Worm (Caenorhabditis elegans): ENCODE data around the gene nhr-138.

DNA sequence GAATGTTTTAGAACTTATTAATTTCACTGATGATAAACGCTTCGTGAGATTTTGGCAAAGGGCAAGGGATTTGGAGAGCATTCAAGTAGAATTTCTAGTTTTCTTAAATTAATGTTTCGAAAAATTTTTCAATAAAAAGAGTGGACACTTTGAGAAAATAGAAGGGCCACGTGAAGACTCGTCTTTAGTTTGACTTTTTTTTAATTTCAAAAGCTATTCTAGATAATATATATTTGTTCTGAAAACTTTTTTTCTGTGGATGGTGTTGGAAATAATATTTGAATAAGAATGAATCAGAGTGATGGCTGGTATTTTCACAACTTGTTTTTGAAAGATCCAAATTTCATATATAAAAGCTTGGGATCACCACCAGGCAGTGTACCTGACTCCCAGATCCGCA lies 23.3 kb downstream of the nhr-138 start, which contains the start of gene C28D4.8:
- TF ChIP-seq tbx-2 (tag; optimal IDR thresholded peaks at IDR 0.05) (no peak), sdc-2 (tag; optimal IDR thresholded peaks at IDR 0.05) (no peak), hlh-6 (tag; optimal IDR thresholded peaks at IDR 0.05) (no peak), rnt-1 (tag; optimal IDR thresholded peaks at IDR 0.05) (no peak), ref-2 (tag; optimal IDR thresholded peaks at IDR 0.05) (no peak), nfya-1 (tag; optimal IDR thresholded peaks at IDR 0.05) (no peak)

Data from whole organism, late embryonic.